Worm (Caenorhabditis elegans) whole organism, L1 larva: Measurements from ENCODE around the gene T16G1.2.

Source experiments
- ets-5 ChIP-seq: fragments of 200-800 bp; sonication (Bioruptor generic); IDR thresholded peaks from 2 replicates; pipeline ENCODE4 v1.3.6; 2022; ENCODE audit warnings: missing genetic modification characterization, missing compliant biosample characterization

T16G1.2 gene

ce11 chrV:12974047-12974446, 44.8 kb downstream of the T16G1.2 start (continued):
- no peak for TF ChIP-seq ets-5
